Fruit fly (Drosophila melanogaster): Measurements from ENCODE around the gene ash1.

ash1 gene

DNA sequence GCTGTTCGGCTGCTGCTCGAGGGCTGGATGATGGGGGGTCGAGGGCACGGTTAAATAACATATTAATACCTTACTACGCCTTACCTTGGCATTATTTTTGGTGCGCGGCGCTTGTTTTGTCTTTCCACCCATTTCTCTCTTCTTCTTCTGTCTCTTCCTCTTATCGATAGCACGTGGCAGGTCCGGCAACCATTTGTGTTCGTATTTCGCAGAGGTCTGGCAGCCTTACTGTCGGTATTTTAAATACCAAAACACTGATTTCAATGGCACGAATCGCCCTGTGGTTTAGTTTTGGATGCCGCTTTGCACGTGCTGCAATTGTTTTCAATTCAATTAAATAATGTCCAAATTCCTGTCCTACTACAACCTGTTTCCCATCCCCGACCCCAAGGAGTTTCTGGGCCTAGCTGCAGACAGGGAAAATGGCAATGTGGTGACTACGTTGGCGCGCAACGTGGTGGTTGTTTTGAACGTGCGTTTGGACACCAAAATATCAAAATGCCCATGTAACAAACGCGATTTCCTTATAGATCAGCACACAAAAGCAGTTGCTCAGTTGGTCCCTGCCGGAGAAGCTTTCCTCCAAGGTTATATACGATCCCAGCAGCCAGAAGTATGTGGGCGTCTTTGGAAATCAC is 46.3 kb downstream of the ash1 start, which contains the start of the genes Ltn1 and CG9300:
Gene Ltn1, minus strand, starts transcription at position 155 of the 638 bp plus-strand sequence.
Gene CG9300, plus strand, starts transcription at position 285 of the 638 bp plus-strand sequence.
- TF ChIP-seq Blimp-1 (GFP tag; optimal IDR thresholded peaks at IDR 0.05) (no peak), CG6808 (GFP tag; optimal IDR thresholded peaks at IDR 0.05) (no peak), spab (GFP tag; optimal IDR thresholded peaks at IDR 0.05) (no peak), salr (GFP tag; optimal IDR thresholded peaks at IDR 0.05) (no peak), Gug (GFP tag; IDR thresholded peaks at IDR 0.05) (no peak)

DNA sequence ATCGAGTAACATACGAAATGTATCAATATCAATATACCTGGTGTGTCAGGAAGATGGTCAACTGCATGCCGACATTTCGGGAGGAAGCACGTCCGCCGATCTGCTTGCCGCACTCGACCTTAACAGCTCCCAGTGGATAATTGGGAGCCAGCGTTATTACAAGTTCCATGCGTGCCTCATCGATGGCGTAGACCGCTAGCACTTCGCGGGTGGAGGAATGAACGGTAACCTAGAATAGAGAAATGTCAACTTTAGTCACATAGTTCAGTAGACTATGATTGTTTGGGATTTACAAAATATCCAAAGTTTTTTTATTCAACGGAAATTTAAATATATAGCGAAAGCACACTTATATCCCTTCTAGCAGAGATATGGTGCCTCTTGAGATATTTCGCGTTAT is 53.7 kb downstream of the ash1 start, which contains the start of the genes CG46435 and Rcd7:
Gene CG46435, plus strand, starts transcription at position 301 of the 400 bp plus-strand sequence.
Gene Rcd7, plus strand, starts transcription at position 301 of the 400 bp plus-strand sequence.
- TF ChIP-seq Eip78C (GFP tag), result no peak

DNA sequence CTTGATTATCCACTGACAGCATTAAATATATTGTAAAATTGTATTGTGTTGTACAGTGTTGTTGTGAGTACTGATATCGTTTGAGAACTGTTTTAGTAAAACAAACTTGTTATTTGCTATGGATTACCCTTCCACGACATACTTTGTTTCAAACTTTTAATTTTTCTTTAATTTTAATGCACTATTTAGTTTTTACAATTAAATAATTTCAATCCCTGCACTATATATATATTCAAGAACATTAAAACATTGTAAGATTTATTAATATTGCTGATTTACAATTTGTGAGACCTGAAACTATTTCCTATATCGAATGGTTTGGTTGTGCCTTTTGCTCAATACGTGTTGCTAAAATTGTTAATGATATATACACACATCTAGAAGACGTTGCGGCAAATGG is 54.5 kb downstream of the ash1 start, which contains the start of the genes CG46434 and Dred:
Gene CG46434, minus strand, starts transcription at position 101 of the 400 bp plus-strand sequence.
Gene Dred, minus strand, starts transcription at position 101 of the 400 bp plus-strand sequence.
- no peak for TF ChIP-seq Hr39 (GFP tag; optimal IDR thresholded peaks at IDR 0.05)
- TF ChIP-seq eg (GFP tag; IDR thresholded peaks at IDR 0.05), result no peak
- no peak for TF ChIP-seq CG7368 (GFP tag; optimal IDR thresholded peaks at IDR 0.05)
- TF ChIP-seq acj6 (GFP tag; optimal IDR thresholded peaks at IDR 0.05), result no peak
- no peak for TF ChIP-seq Sox15 (GFP tag; optimal IDR thresholded peaks at IDR 0.05)
- TF ChIP-seq CG6854 (GFP tag; optimal IDR thresholded peaks at IDR 0.05), result no peak
- TF ChIP-seq topi (GFP tag; optimal IDR thresholded peaks at IDR 0.05), result no peak
- TF ChIP-seq CG15336 (GFP tag; IDR thresholded peaks at IDR 0.05), result no peak
- no peak for TF ChIP-seq CG8632 (GFP tag; optimal IDR thresholded peaks at IDR 0.05)
- no peak for TF ChIP-seq CG6276 (GFP tag; optimal IDR thresholded peaks at IDR 0.05)
- no peak for TF ChIP-seq CG1621 (tag; optimal IDR thresholded peaks at IDR 0.05)
- no peak for TF ChIP-seq CG8119 (GFP tag; IDR thresholded peaks at IDR 0.05)
- TF ChIP-seq Met (GFP tag; optimal IDR thresholded peaks at IDR 0.05), result no peak
- no peak for TF ChIP-seq CG11762 (GFP tag; optimal IDR thresholded peaks at IDR 0.05; ENCODE audit: insufficient read depth)
- no peak for TF ChIP-seq OdsH (GFP tag; optimal IDR thresholded peaks at IDR 0.05)
